Worm (Caenorhabditis elegans) whole organism, young adult: ENCODE results near the gene E01G4.6.
A peak's percentile ranks its signal among the peaks of the same experiment; 100 is the strongest.

Experiments
- B0035.1 ChIP-seq: sonication (generic microtip); optimal IDR thresholded peaks from 2 replicates; lab custom pipeline; 2016; ENCODE audit warnings: missing genetic modification characterization, mild to moderate bottlenecking, missing compliant biosample characterization, missing genotype, missing genetic modification reagents
- D2030.7 ChIP-seq: fragments of 200-800 bp; sonication (Bioruptor generic); IDR thresholded peaks from 2 replicates; pipeline ENCODE4 v1.3.6; 2022; ENCODE audit warnings: missing genetic modification reagents, missing genetic modification characterization, missing compliant biosample characterization
- F37B4.10 ChIP-seq: fragments of 200-800 bp; sonication (Bioruptor generic); IDR thresholded peaks from 2 replicates; pipeline ENCODE4 v1.3.6; 2022; ENCODE audit warnings: missing genetic modification characterization, missing compliant biosample characterization
- F57A8.1 ChIP-seq: fragments of 200-800 bp; sonication (Bioruptor generic); optimal IDR thresholded peaks from 2 replicates; lab custom pipeline; 2018; ENCODE audit warnings: mild to moderate bottlenecking, missing genetic modification characterization, moderate library complexity, missing compliant biosample characterization
- F57C9.4 ChIP-seq: sonication (generic microtip); optimal IDR thresholded peaks from 2 replicates; lab custom pipeline; 2017; ENCODE audit warnings: mild to moderate bottlenecking, missing genetic modification characterization, missing compliant biosample characterization
- K12H6.12 ChIP-seq: fragments of 200-800 bp; sonication (Bioruptor generic); optimal IDR thresholded peaks from 2 replicates; lab custom pipeline; 2018; ENCODE audit warnings: mild to moderate bottlenecking, missing genetic modification characterization, missing compliant biosample characterization
- T07F8.4 ChIP-seq: sonication (generic microtip); optimal IDR thresholded peaks from 2 replicates; lab custom pipeline; 2016; ENCODE audit warnings: mild to moderate bottlenecking, missing genetic modification characterization, moderate library complexity, missing compliant biosample characterization
- T26A5.8 ChIP-seq: sonication (generic microtip); optimal IDR thresholded peaks from 2 replicates; lab custom pipeline; 2016; ENCODE audit warnings: missing genetic modification characterization, missing compliant biosample characterization
- Y56A3A.18 ChIP-seq: fragments of 200-800 bp; sonication (Bioruptor generic); IDR thresholded peaks from 2 replicates; pipeline ENCODE4 v1.3.6; 2022; ENCODE audit warnings: missing genetic modification reagents, missing genetic modification characterization, missing compliant biosample characterization
- Y79H2A.3 ChIP-seq: fragments of 200-800 bp; sonication (Bioruptor generic); conservative IDR thresholded peaks from 2 replicates; pipeline ENCODE4 v1.3.6; 2022; ENCODE audit warnings: missing genetic modification reagents, missing genetic modification characterization, missing compliant biosample characterization
- ZK185.1 ChIP-seq: sonication (generic microtip); optimal IDR thresholded peaks from 2 replicates; lab custom pipeline; 2016; ENCODE audit warnings: mild to moderate bottlenecking, missing genetic modification characterization, missing compliant biosample characterization; ENCODE audit not compliant: poor library complexity, severe bottlenecking
- athp-1 ChIP-seq: sonication (generic microtip); optimal IDR thresholded peaks from 2 replicates; lab custom pipeline; 2017; ENCODE audit warnings: mild to moderate bottlenecking, missing genetic modification characterization, missing compliant biosample characterization
- attf-5 ChIP-seq: fragments of 200-800 bp; sonication (Bioruptor generic); optimal IDR thresholded peaks from 2 replicates; lab custom pipeline; 2018; ENCODE audit warnings: mild to moderate bottlenecking, missing genetic modification characterization, missing compliant biosample characterization
- bed-2 ChIP-seq: fragments of 200-800 bp; sonication (Bioruptor generic); IDR thresholded peaks from 2 replicates; pipeline ENCODE4 v1.3.6; 2022; ENCODE audit warnings: missing genetic modification reagents, missing genetic modification characterization, missing compliant biosample characterization
- cebp-2 ChIP-seq: fragments of 200-800 bp; sonication (Bioruptor generic); IDR thresholded peaks from 2 replicates; pipeline ENCODE4 v1.3.6; 2022; ENCODE audit warnings: missing genetic modification characterization, missing compliant biosample characterization
- ceh-100 ChIP-seq: fragments of 200-800 bp; sonication (Bioruptor generic); IDR thresholded peaks from 2 replicates; pipeline ENCODE4 v1.3.6; 2022; ENCODE audit warnings: missing genetic modification reagents, missing genetic modification characterization, missing compliant biosample characterization
- dox-1 ChIP-seq: fragments of 200-800 bp; sonication (Bioruptor generic); IDR thresholded peaks from 2 replicates; pipeline ENCODE4 v1.3.6; 2022; ENCODE audit warnings: missing genetic modification reagents, missing genetic modification characterization, missing compliant biosample characterization
- egl-44 ChIP-seq: fragments of 200-800 bp; sonication (Bioruptor generic); IDR thresholded peaks from 2 replicates; pipeline ENCODE4 v1.3.6; 2022; ENCODE audit warnings: missing genetic modification reagents, missing genetic modification characterization, missing compliant biosample characterization
- egrh-3 ChIP-seq: fragments of 200-800 bp; sonication (Bioruptor generic); IDR thresholded peaks from 2 replicates; pipeline ENCODE4 v1.3.6; 2022; ENCODE audit warnings: missing genetic modification reagents, missing genetic modification characterization, missing compliant biosample characterization
- ets-4 ChIP-seq: fragments of 200-800 bp; sonication (Bioruptor generic); optimal IDR thresholded peaks from 2 replicates; lab custom pipeline; 2018; ENCODE audit warnings: mild to moderate bottlenecking, missing genetic modification characterization, missing compliant biosample characterization
- gei-17 ChIP-seq: fragments of 200-800 bp; sonication (Bioruptor generic); optimal IDR thresholded peaks from 2 replicates; lab custom pipeline; 2018; ENCODE audit warnings: mild to moderate bottlenecking, missing genetic modification characterization, missing compliant biosample characterization
- hlh-12 ChIP-seq: sonication (generic microtip); optimal IDR thresholded peaks from 2 replicates; lab custom pipeline; 2016; ENCODE audit warnings: missing genetic modification characterization, missing compliant biosample characterization
- let-607 ChIP-seq, 2 experiments: fragments of 200-800 bp in 1 of 2; sonication (Bioruptor generic) in 1 of 2; sonication (generic microtip) in 1 of 2; optimal IDR thresholded peaks; 2 replicates each; lab custom pipeline; 2016 to 2018; ENCODE audit warnings: mild to moderate bottlenecking in 2 of 2, missing compliant biosample characterization in 2 of 2, missing genetic modification characterization in 2 of 2, moderate library complexity in 2 of 2, missing genotype in 1 of 2
- lin-35 ChIP-seq, 3 experiments: fragments of 150-350 bp in 2 of 3; sonication (generic microtip) in 1 of 3; optimal IDR thresholded peaks; 2 replicates each; lab custom pipeline; 2014 to 2018; ENCODE audit warnings: missing biosample characterization in 3 of 3, missing genetic modification characterization in 3 of 3, missing genetic modification reagents in 3 of 3
- lin-40 ChIP-seq: sonication (generic microtip); optimal IDR thresholded peaks from 2 replicates; lab custom pipeline; 2016; ENCODE audit warnings: missing genetic modification characterization, mild to moderate bottlenecking, missing compliant biosample characterization, missing genotype, missing genetic modification reagents
- lir-1 ChIP-seq: fragments of 200-800 bp; sonication (Bioruptor generic); conservative IDR thresholded peaks from 2 replicates; pipeline ENCODE4 v1.3.6; 2022; ENCODE audit warnings: missing genetic modification reagents, missing genetic modification characterization, missing compliant biosample characterization
- lsl-1 ChIP-seq: fragments of 200-800 bp; sonication (Bioruptor generic); optimal IDR thresholded peaks from 2 replicates; lab custom pipeline; 2018; ENCODE audit warnings: mild to moderate bottlenecking, missing genetic modification characterization, moderate library complexity, missing compliant biosample characterization
- madf-3 ChIP-seq: fragments of 200-800 bp; sonication (Bioruptor generic); IDR thresholded peaks from 2 replicates; pipeline ENCODE4 v1.3.6; 2022; ENCODE audit warnings: missing genetic modification reagents, missing genetic modification characterization, missing compliant biosample characterization
- madf-8 ChIP-seq: fragments of 200-800 bp; sonication (Bioruptor generic); conservative IDR thresholded peaks from 2 replicates; pipeline ENCODE4 v1.3.6; 2022; ENCODE audit warnings: missing genetic modification reagents, missing genetic modification characterization, missing compliant biosample characterization
- mxl-1 ChIP-seq: sonication (generic microtip); optimal IDR thresholded peaks from 2 replicates; lab custom pipeline; 2016; ENCODE audit warnings: missing genetic modification characterization, missing compliant biosample characterization
- nfyb-1 ChIP-seq: fragments of 200-800 bp; sonication (Bioruptor generic); IDR thresholded peaks from 2 replicates; pipeline ENCODE4 v1.3.6; 2022; ENCODE audit warnings: missing genetic modification reagents, missing genetic modification characterization, missing compliant biosample characterization
- nhr-80 ChIP-seq: sonication (generic microtip); optimal IDR thresholded peaks from 2 replicates; lab custom pipeline; 2016; ENCODE audit warnings: missing genetic modification characterization, missing compliant biosample characterization
- nhr-90 ChIP-seq: sonication (generic microtip); optimal IDR thresholded peaks from 2 replicates; lab custom pipeline; 2016; ENCODE audit warnings: missing genotype, mild to moderate bottlenecking, missing genetic modification characterization, missing compliant biosample characterization
- rpc-1 ChIP-seq, 2 experiments: fragments of 150-350 bp in 1 of 2; sonication (generic microtip) in 1 of 2; optimal IDR thresholded peaks; 2 replicates each; lab custom pipeline; 2014 to 2018; ENCODE audit warnings: missing biosample characterization in 1 of 2, missing genetic modification characterization in 1 of 2, missing genetic modification reagents in 1 of 2, missing genotype in 1 of 2
- sdz-38 ChIP-seq: sonication (generic microtip); optimal IDR thresholded peaks from 2 replicates; lab custom pipeline; 2016; ENCODE audit warnings: missing genotype, missing genetic modification characterization, missing compliant biosample characterization
- sea-2 ChIP-seq: fragments of 200-800 bp; sonication (Bioruptor generic); IDR thresholded peaks from 2 replicates; pipeline ENCODE4 v1.3.6; 2022; ENCODE audit warnings: missing genetic modification characterization, missing compliant biosample characterization
- snpc-4 ChIP-seq, 5 experiments: fragments of 150-350 bp in 1 of 5; sonication (generic microtip) in 4 of 5; optimal IDR thresholded peaks; 2 replicates each; lab custom pipeline; 2014 to 2018; ENCODE audit warnings: missing genetic modification characterization in 5 of 5, missing biosample characterization in 3 of 5, antibody characterized with exemption in 2 of 5, mild to moderate bottlenecking in 2 of 5, missing compliant biosample characterization in 2 of 5, missing genotype in 2 of 5, moderate library complexity in 2 of 5, missing genetic modification reagents in 1 of 5
- somi-1 ChIP-seq: fragments of 200-800 bp; sonication (Bioruptor generic); optimal IDR thresholded peaks from 2 replicates; lab custom pipeline; 2018; ENCODE audit warnings: mild to moderate bottlenecking, missing genetic modification characterization, missing compliant biosample characterization
- tbx-9 ChIP-seq: sonication (generic microtip); optimal IDR thresholded peaks from 2 replicates; lab custom pipeline; 2016; ENCODE audit warnings: borderline replicate concordance, missing genetic modification characterization, inconsistent platforms, missing compliant biosample characterization
- unc-130 ChIP-seq: sonication (generic microtip); optimal IDR thresholded peaks from 2 replicates; lab custom pipeline; 2016; ENCODE audit warnings: missing genetic modification reagents, missing genetic modification characterization, missing compliant biosample characterization
- unc-62 ChIP-seq: fragments of 150-350 bp; optimal IDR thresholded peaks from 2 replicates; lab custom pipeline; 2014; ENCODE audit warnings: missing biosample characterization, missing genetic modification reagents, missing genetic modification characterization
- zfh-2 ChIP-seq: fragments of 200-800 bp; sonication (Bioruptor generic); conservative IDR thresholded peaks from 2 replicates; pipeline ENCODE4 v1.3.6; 2022; ENCODE audit warnings: missing genetic modification reagents, missing genetic modification characterization, missing compliant biosample characterization
- zim-3 ChIP-seq: sonication (generic microtip); optimal IDR thresholded peaks from 2 replicates; lab custom pipeline; 2017; ENCODE audit warnings: mild to moderate bottlenecking, missing genetic modification characterization, moderate library complexity, missing compliant biosample characterization

The E01G4.6 gene

DNA sequence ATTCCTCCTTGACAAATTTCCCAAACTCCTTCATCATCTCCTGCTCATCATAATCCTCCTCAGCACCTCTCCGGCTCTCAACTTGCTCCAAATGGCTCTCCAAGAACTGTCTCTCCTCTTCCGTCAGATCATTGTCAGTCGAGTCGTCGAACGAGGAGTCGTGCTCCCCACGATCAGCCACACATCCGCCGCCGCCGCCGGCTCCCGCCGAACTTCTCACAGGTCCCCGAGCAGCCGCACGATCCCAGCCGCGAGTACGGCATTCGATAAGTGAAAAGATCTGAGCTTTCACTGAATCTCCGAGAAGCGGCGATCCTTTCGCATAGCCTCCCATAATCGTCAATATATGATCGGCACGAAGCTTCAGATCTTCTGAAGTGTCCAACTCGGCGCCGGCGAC is 30.9 kb upstream of the E01G4.6 start:
- TF ChIP-seq zfh-2 (GFP tag; lab: Robert Waterston, UW) (peak; percentile 88), nhr-80 (tag; lab: Kevin White, UChicago) (no peak), egrh-3 (GFP tag; lab: Robert Waterston, UW) (peak; percentile 75; the same call in 1 of the 2 replicates)

ce11 chrII:13454839-13455238 is 27.4 kb upstream of the E01G4.6 start:
- TF ChIP-seq bed-2 (GFP tag; lab: Robert Waterston, UW) (no peak), snpc-4 (GFP tag; optimal IDR thresholded peaks at IDR 0.05; lab: Kevin White, UChicago) (no peak), snpc-4 (tag; optimal IDR thresholded peaks at IDR 0.05; lab: Kevin White, UChicago) (no peak), ceh-100 (GFP tag; lab: Robert Waterston, UW) (no peak), lsl-1 (GFP tag; lab: Kevin White, UChicago) (no peak), unc-62 (GFP tag; lab: Kevin White, UChicago) (no peak), hlh-12 (tag; lab: Kevin White, UChicago) (no peak), dox-1 (GFP tag; lab: Robert Waterston, UW) (no peak), lir-1 (GFP tag; lab: Robert Waterston, UW) (no peak), rpc-1 (optimal IDR thresholded peaks at IDR 0.05; lab: Kevin White, UChicago) (no peak), rpc-1 (tag; optimal IDR thresholded peaks at IDR 0.05; lab: Kevin White, UChicago) (no peak), nhr-80 (tag; lab: Kevin White, UChicago) (no peak), nhr-90 (tag; lab: Kevin White, UChicago) (no peak), madf-8 (GFP tag; lab: Robert Waterston, UW) (no peak), somi-1 (GFP tag; lab: Kevin White, UChicago) (no peak), egrh-3 (GFP tag; lab: Robert Waterston, UW) (no peak), nfyb-1 (GFP tag; lab: Robert Waterston, UW) (no peak), T26A5.8 (no peak), T07F8.4 (tag; lab: Kevin White, UChicago) (no peak), F57A8.1 (GFP tag; lab: Kevin White, UChicago) (no peak)
- TF ChIP-seq, all 124 proteins: peak for 0

ce11 chrII:13456622-13457021 is 25.6 kb upstream of the E01G4.6 start:
- no peak for TF ChIP-seq ZK185.1 (tag; lab: Kevin White, UChicago)
- TF ChIP-seq let-607 (tag; optimal IDR thresholded peaks at IDR 0.05; lab: Kevin White, UChicago), result peak in 1 of 2 experiments; percentile 10
- peak; percentile 70 for TF ChIP-seq dox-1 (GFP tag; lab: Robert Waterston, UW)
- TF ChIP-seq athp-1 (tag; lab: Kevin White, UChicago), result no peak
- no peak for TF ChIP-seq snpc-4 (GFP tag; optimal IDR thresholded peaks at IDR 0.05; lab: Kevin White, UChicago)
- TF ChIP-seq snpc-4 (tag; optimal IDR thresholded peaks at IDR 0.05; lab: Kevin White, UChicago), result peak in 3 of 4 experiments; percentile 20 to 64 (median 28)
- no peak for TF ChIP-seq unc-130 (GFP tag; lab: Kevin White, UChicago)
- no peak for TF ChIP-seq sdz-38
- no peak for TF ChIP-seq D2030.7
- no peak for TF ChIP-seq lin-40 (tag; lab: Kevin White, UChicago)
- no peak for TF ChIP-seq zim-3 (tag; lab: Kevin White, UChicago)
- TF ChIP-seq B0035.1 (tag; lab: Kevin White, UChicago), result no peak
- no peak for TF ChIP-seq K12H6.12
- TF ChIP-seq sea-2 (GFP tag; lab: Robert Waterston, UW), result no peak
- no peak for TF ChIP-seq F37B4.10 (GFP tag; lab: Robert Waterston, UW)
- no peak for TF ChIP-seq madf-8 (GFP tag; lab: Robert Waterston, UW)
- no peak for TF ChIP-seq cebp-2 (GFP tag; lab: Robert Waterston, UW)
- no peak for TF ChIP-seq F57C9.4 (tag; lab: Kevin White, UChicago)
- TF ChIP-seq egl-44 (GFP tag; lab: Robert Waterston, UW), result no peak
- TF ChIP-seq lin-35 (GFP tag; optimal IDR thresholded peaks at IDR 0.05; lab: Kevin White, UChicago), result no peak
- no peak for TF ChIP-seq madf-3 (GFP tag; lab: Robert Waterston, UW)
- no peak for TF ChIP-seq tbx-9 (tag; lab: Kevin White, UChicago)
- no peak for TF ChIP-seq hlh-12 (tag; lab: Kevin White, UChicago)
- no peak for TF ChIP-seq Y79H2A.3 (GFP tag; lab: Robert Waterston, UW)
- TF ChIP-seq attf-5, result peak; percentile 36
- TF ChIP-seq ets-4 (GFP tag; lab: Kevin White, UChicago), result peak; percentile 23
- TF ChIP-seq gei-17 (GFP tag; lab: Kevin White, UChicago), result no peak
- TF ChIP-seq somi-1 (GFP tag; lab: Kevin White, UChicago), result no peak
- TF ChIP-seq Y56A3A.18 (GFP tag; lab: Robert Waterston, UW), result no peak
- TF ChIP-seq egrh-3 (GFP tag; lab: Robert Waterston, UW), result 0 out of 2 replicates have a peak, but pooled peaks have one; percentile 19
- TF ChIP-seq mxl-1 (tag; lab: Kevin White, UChicago), result no peak
